Fruit fly (Drosophila melanogaster) whole organism, embryonic: ENCODE data around the gene CG10116.

Source experiments
- Abd-B ChIP-seq: fragments of 200-800 bp; sonication (Bioruptor generic); optimal IDR thresholded peaks from 2 replicates; lab custom pipeline; 2018; ENCODE audit warnings: missing biosample characterization, mild to moderate bottlenecking, missing genetic modification characterization, moderate library complexity
- Bdp1 ChIP-seq: fragments of 200-800 bp; sonication (Bioruptor generic); optimal IDR thresholded peaks from 3 replicates; lab custom pipeline; 2016; ENCODE audit warnings: missing biosample characterization, missing genetic modification characterization
- CG10366 ChIP-seq: fragments of 200-800 bp; sonication (Bioruptor generic); IDR thresholded peaks from 2 replicates; pipeline ENCODE4 v1.3.6; 2022; ENCODE audit warnings: missing biosample characterization, missing genetic modification characterization
- CG10543 ChIP-seq: fragments of 200-800 bp; sonication (Bioruptor generic); optimal IDR thresholded peaks from 3 replicates; lab custom pipeline; 2017; ENCODE audit warnings: missing biosample characterization, mild to moderate bottlenecking, missing genetic modification characterization, moderate library complexity
- CG11504 ChIP-seq: fragments of 200-800 bp; sonication (Bioruptor generic); optimal IDR thresholded peaks from 3 replicates; lab custom pipeline; 2019; ENCODE audit warnings: missing biosample characterization, mild to moderate bottlenecking, missing genetic modification characterization, moderate library complexity
- CG13424 ChIP-seq: fragments of 200-800 bp; sonication (Bioruptor generic); optimal IDR thresholded peaks from 2 replicates; lab custom pipeline; 2019; ENCODE audit warnings: missing biosample characterization, mild to moderate bottlenecking, missing genetic modification characterization, moderate library complexity
- CG13775 ChIP-seq: fragments of 200-800 bp; sonication (Bioruptor generic); optimal IDR thresholded peaks from 3 replicates; lab custom pipeline; 2017; ENCODE audit warnings: missing biosample characterization, mild to moderate bottlenecking, missing genetic modification characterization
- CG15696 ChIP-seq: fragments of 200-800 bp; sonication (Bioruptor generic); optimal IDR thresholded peaks from 2 replicates; lab custom pipeline; 2019; ENCODE audit warnings: missing biosample characterization, mild to moderate bottlenecking, missing genetic modification characterization, moderate library complexity
- CG1603 ChIP-seq: fragments of 200-800 bp; sonication (Bioruptor generic); optimal IDR thresholded peaks from 2 replicates; lab custom pipeline; 2019; ENCODE audit warnings: missing biosample characterization, mild to moderate bottlenecking, missing genetic modification characterization, moderate library complexity
- CG1647 ChIP-seq: fragments of 200-800 bp; sonication (Bioruptor generic); optimal IDR thresholded peaks from 3 replicates; lab custom pipeline; 2016; ENCODE audit warnings: missing biosample characterization, missing genetic modification characterization
- CG17802 ChIP-seq: fragments of 200-800 bp; sonication (Bioruptor generic); optimal IDR thresholded peaks from 2 replicates; lab custom pipeline; 2018; ENCODE audit warnings: missing biosample characterization, mild to moderate bottlenecking, missing genetic modification characterization, moderate library complexity
- CG17829 ChIP-seq: fragments of 200-800 bp; optimal IDR thresholded peaks from 2 replicates; lab custom pipeline; 2019; ENCODE audit warnings: missing biosample characterization, mild to moderate bottlenecking, missing genetic modification characterization, moderate library complexity
- CG18619 ChIP-seq: fragments of 200-800 bp; sonication (Bioruptor generic); optimal IDR thresholded peaks from 3 replicates; lab custom pipeline; 2017; ENCODE audit warnings: missing biosample characterization, mild to moderate bottlenecking, missing genetic modification characterization
- CG31365 ChIP-seq: fragments of 200-800 bp; sonication (Bioruptor generic); optimal IDR thresholded peaks from 2 replicates; lab custom pipeline; 2018; ENCODE audit warnings: missing biosample characterization, mild to moderate bottlenecking, missing genetic modification characterization
- CG3281 ChIP-seq: fragments of 200-800 bp; sonication (Bioruptor generic); optimal IDR thresholded peaks from 3 replicates; lab custom pipeline; 2017; ENCODE audit warnings: missing biosample characterization, mild to moderate bottlenecking, missing genetic modification characterization
- CG3847 ChIP-seq: fragments of 200-800 bp; sonication (Bioruptor generic); IDR thresholded peaks from 2 replicates; pipeline ENCODE4 v1.3.6; 2022; ENCODE audit warnings: missing biosample characterization, missing genetic modification characterization
- CG3995 ChIP-seq: fragments of 200-800 bp; sonication (Bioruptor generic); optimal IDR thresholded peaks from 3 replicates; lab custom pipeline; 2016; ENCODE audit warnings: missing biosample characterization, missing genetic modification characterization
- CG4360 ChIP-seq: fragments of 200-800 bp; sonication (Bioruptor generic); IDR thresholded peaks from 2 replicates; pipeline ENCODE4 v1.3.6; 2022; ENCODE audit warnings: missing biosample characterization, missing genetic modification characterization
- CG4404 ChIP-seq: fragments of 200-800 bp; sonication (Bioruptor generic); IDR thresholded peaks from 2 replicates; pipeline ENCODE4 v1.3.6; 2022; ENCODE audit warnings: missing biosample characterization, missing genetic modification characterization
- CG4424 ChIP-seq: fragments of 200-800 bp; sonication (Bioruptor generic); optimal IDR thresholded peaks from 3 replicates; lab custom pipeline; 2016; ENCODE audit warnings: missing biosample characterization, missing genetic modification characterization
- CG6272 ChIP-seq: fragments of 200-800 bp; sonication (Bioruptor generic); IDR thresholded peaks from 2 replicates; pipeline ENCODE4 v1.3.6; 2022; ENCODE audit warnings: missing biosample characterization, missing genetic modification characterization
- CG6689 ChIP-seq: fragments of 200-800 bp; sonication (Bioruptor generic); IDR thresholded peaks from 2 replicates; pipeline ENCODE4 v1.3.6; 2022; ENCODE audit warnings: missing biosample characterization, missing genetic modification characterization
- CG8089 ChIP-seq: fragments of 200-800 bp; sonication (Bioruptor generic); optimal IDR thresholded peaks from 3 replicates; lab custom pipeline; 2016; ENCODE audit warnings: missing biosample characterization, missing genetic modification characterization
- CG9727 ChIP-seq: fragments of 200-800 bp; sonication (Bioruptor generic); optimal IDR thresholded peaks from 3 replicates; lab custom pipeline; 2017; ENCODE audit warnings: missing biosample characterization, mild to moderate bottlenecking, missing genetic modification characterization
- E2f1 ChIP-seq: fragments of 200-800 bp; sonication (Bioruptor generic); IDR thresholded peaks from 2 replicates; pipeline ENCODE4 v1.3.6; 2022; ENCODE audit warnings: missing biosample characterization, missing genetic modification characterization
- Elba2 ChIP-seq: fragments of 200-800 bp; sonication (Bioruptor generic); optimal IDR thresholded peaks from 3 replicates; lab custom pipeline; 2016; ENCODE audit warnings: missing biosample characterization, missing genetic modification characterization
- Jarid2 ChIP-seq: fragments of 200-800 bp; sonication (Bioruptor generic); optimal IDR thresholded peaks from 3 replicates; lab custom pipeline; 2017; ENCODE audit warnings: mild to moderate bottlenecking, missing biosample characterization, missing genetic modification reagents, missing genetic modification characterization
- Mad ChIP-seq: fragments of 200-800 bp; sonication (Bioruptor generic); optimal IDR thresholded peaks from 2 replicates; lab custom pipeline; 2016; ENCODE audit warnings: missing biosample characterization, missing genetic modification characterization
- Nf-YB ChIP-seq: fragments of 200-800 bp; sonication (Bioruptor generic); optimal IDR thresholded peaks from 3 replicates; lab custom pipeline; 2019; ENCODE audit warnings: missing biosample characterization, mild to moderate bottlenecking, missing genetic modification characterization, moderate library complexity
- Pdp1 ChIP-seq, 2 experiments: fragments of 200-800 bp; sonication (Bioruptor generic); optimal IDR thresholded peaks; 3 replicates each; lab custom pipeline; 2016; ENCODE audit warnings: missing biosample characterization in 2 of 2, missing genetic modification characterization in 2 of 2, mild to moderate bottlenecking in 1 of 2, moderate library complexity in 1 of 2
- Xbp1 ChIP-seq: fragments of 200-800 bp; sonication (Bioruptor generic); optimal IDR thresholded peaks from 3 replicates; lab custom pipeline; 2016; ENCODE audit warnings: missing biosample characterization, mild to moderate bottlenecking, missing genetic modification characterization
- fd102C ChIP-seq: fragments of 200-800 bp; sonication (Bioruptor generic); optimal IDR thresholded peaks from 2 replicates; lab custom pipeline; 2018; ENCODE audit warnings: missing biosample characterization, mild to moderate bottlenecking, missing genetic modification characterization, moderate library complexity
- hb ChIP-seq: fragments of 200-800 bp; sonication (Bioruptor generic); IDR thresholded peaks from 3 replicates; pipeline ENCODE4 v1.3.6; 2022; ENCODE audit warnings: missing biosample characterization, missing genetic modification characterization; ENCODE audit not compliant: partially characterized antibody
- hkb ChIP-seq, 2 experiments: fragments of 200-800 bp in 1 of 2; fragments of >200 bp in 1 of 2; sonication (Bioruptor generic) in 1 of 2; IDR thresholded peaks in 1 of 2; optimal IDR thresholded peaks in 1 of 2; 2 replicates each; pipeline versions ENCODE4 v1.3.6 to Lab custom; 2017 to 2022; ENCODE audit warnings: missing biosample characterization in 1 of 2, missing genetic modification characterization in 1 of 2
- jigr1 ChIP-seq: fragments of 200-800 bp; sonication (Bioruptor generic); IDR thresholded peaks from 3 replicates; pipeline ENCODE4 v1.3.6; 2022; ENCODE audit warnings: missing biosample characterization, missing genetic modification characterization
- mam ChIP-seq: fragments of 200-800 bp; sonication (Bioruptor generic); optimal IDR thresholded peaks from 3 replicates; lab custom pipeline; 2016; ENCODE audit warnings: missing biosample characterization, missing genetic modification characterization
- org-1 ChIP-seq: fragments of 200-800 bp; sonication (Bioruptor generic); optimal IDR thresholded peaks from 2 replicates; lab custom pipeline; 2017; ENCODE audit warnings: missing biosample characterization, missing genetic modification characterization
- otp ChIP-seq: fragments of 200-800 bp; sonication (Bioruptor generic); IDR thresholded peaks from 3 replicates; pipeline ENCODE4, ENCODE4 v1.3.6; 2022; ENCODE audit warnings: missing biosample characterization, missing genetic modification characterization
- pita ChIP-seq: fragments of 200-800 bp; sonication (Bioruptor generic); optimal IDR thresholded peaks from 2 replicates; lab custom pipeline; 2017; ENCODE audit warnings: missing biosample characterization, mild to moderate bottlenecking, missing genetic modification characterization
- sens ChIP-seq: fragments of 200-800 bp; sonication (Bioruptor generic); peaks from one replicate; lab custom pipeline; 2016; ENCODE audit warnings: missing biosample characterization, missing genetic modification characterization
- seq ChIP-seq: fragments of 200-800 bp; sonication (Bioruptor generic); IDR thresholded peaks from 2 replicates; pipeline ENCODE4 v1.3.6; 2022; ENCODE audit warnings: missing biosample characterization, missing genetic modification characterization
- sob ChIP-seq: fragments of 200-800 bp; sonication (Bioruptor generic); IDR thresholded peaks from 2 replicates; pipeline ENCODE4 v1.3.6; 2022; ENCODE audit warnings: missing biosample characterization, missing genetic modification characterization
- tap ChIP-seq: fragments of 200-800 bp; optimal IDR thresholded peaks from 3 replicates; lab custom pipeline; 2019; ENCODE audit warnings: missing biosample characterization, mild to moderate bottlenecking, missing genetic modification characterization, moderate library complexity
- tin ChIP-seq: fragments of 200-800 bp; sonication (Bioruptor generic); optimal IDR thresholded peaks from 3 replicates; lab custom pipeline; 2016; ENCODE audit warnings: missing biosample characterization, missing genetic modification characterization
- tio ChIP-seq: fragments of 200-800 bp; sonication (Bioruptor generic); optimal IDR thresholded peaks from 2 replicates; lab custom pipeline; 2017; ENCODE audit warnings: missing biosample characterization, missing genetic modification characterization, inconsistent platforms
- tna ChIP-seq: fragments of 200-800 bp; sonication (Bioruptor generic); IDR thresholded peaks from 2 replicates; pipeline ENCODE4 v1.3.6; 2022; ENCODE audit warnings: missing biosample characterization, missing genetic modification characterization; ENCODE audit not compliant: partially characterized antibody
- trh ChIP-seq: fragments of 200-800 bp; sonication (Bioruptor generic); optimal IDR thresholded peaks from 2 replicates; lab custom pipeline; 2016; ENCODE audit warnings: missing biosample characterization, missing genetic modification characterization
- twi ChIP-seq: fragments of 200-800 bp; optimal IDR thresholded peaks from 2 replicates; lab custom pipeline; 2019; ENCODE audit warnings: missing biosample characterization, mild to moderate bottlenecking, missing genetic modification characterization, moderate library complexity

Gene CG10116

DNA sequence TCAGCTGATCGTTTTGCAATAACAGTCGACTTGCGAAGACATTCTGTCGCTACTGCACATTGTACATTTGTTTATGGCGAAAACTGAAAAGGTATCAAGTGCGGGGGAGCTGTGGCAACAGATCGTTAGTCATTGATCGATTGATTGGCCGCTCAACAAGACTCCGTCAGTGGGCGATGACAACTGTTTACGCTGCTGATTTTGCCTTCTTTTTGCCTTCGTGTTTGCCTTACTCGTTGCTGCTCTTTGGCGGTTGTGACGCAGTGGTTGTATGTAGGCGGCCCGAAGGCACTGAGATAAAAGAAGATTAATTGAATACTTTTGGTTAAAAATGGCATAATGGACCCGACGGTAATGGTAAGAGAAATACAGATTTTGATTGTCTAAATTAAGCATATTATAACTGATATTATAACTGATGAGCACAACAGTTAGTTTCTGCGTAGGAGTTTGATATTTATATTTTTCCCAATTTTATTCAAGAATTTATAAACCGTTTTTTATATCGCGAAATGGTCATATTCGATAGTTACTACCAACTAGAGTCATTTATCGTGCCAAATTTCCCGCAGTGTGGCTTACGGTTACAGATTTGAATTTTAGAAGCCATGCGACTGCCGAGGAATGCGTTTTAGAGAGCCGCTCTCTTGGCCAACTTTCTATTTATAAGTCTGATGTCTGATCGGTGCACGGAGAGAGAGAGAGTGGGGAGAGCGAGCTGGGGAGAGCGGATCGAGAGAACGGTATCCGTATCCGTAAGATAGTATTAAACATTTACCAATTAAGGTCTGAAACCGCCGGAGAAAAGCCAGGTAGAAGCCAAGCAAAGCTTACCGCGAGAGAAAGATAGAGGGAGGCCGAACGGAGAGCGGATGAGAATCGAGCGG, 19.8 kb upstream of the CG10116 start (continued):
- TF ChIP-seq sob (GFP tag; lab: Robert Waterston, UW) (peak; percentile 88), CG4404 (peak; percentile 79), jigr1 (peak; percentile 77), tio (peak; percentile 90), CG8089 (GFP tag; lab: Kevin White, UChicago) (no peak), CG18619 (GFP tag; lab: Kevin White, UChicago) (peak; percentile 93), CG1647 (peak; percentile 69), CG6272 (GFP tag; lab: Robert Waterston, UW) (peak; percentile 64), tin (GFP tag; lab: Kevin White, UChicago) (peak; percentile 87), CG3847 (GFP tag; lab: Robert Waterston, UW) (peak; percentile 87), CG10543 (GFP tag; lab: Kevin White, UChicago) (peak; percentile 69), fd102C (GFP tag; lab: Kevin White, UChicago) (no peak), CG17802 (tag; lab: Kevin White, UChicago) (peak; percentile 61), mam (GFP tag; lab: Kevin White, UChicago) (peak; percentile 61), pita (GFP tag; lab: Kevin White, UChicago) (no peak), org-1 (GFP tag; lab: Kevin White, UChicago) (peak; percentile 90), Bdp1 (GFP tag; lab: Kevin White, UChicago) (peak; percentile 13), sens (GFP tag; lab: Kevin White, UChicago) (peak; percentile 96), Abd-B (peak; percentile 84), Mad (GFP tag; lab: Kevin White, UChicago) (peak; percentile 66), Nf-YB (GFP tag; lab: Kevin White, UChicago) (peak; percentile 71), hb (GFP tag; lab: Robert Waterston, UW) (no peak), Xbp1 (GFP tag; lab: Kevin White, UChicago) (peak; percentile 90), CG15696 (tag; lab: Kevin White, UChicago) (peak; percentile 39), CG6689 (GFP tag; lab: Robert Waterston, UW) (peak; percentile 87), tap (tag; lab: Kevin White, UChicago) (peak; percentile 88), Jarid2 (GFP tag; lab: Kevin White, UChicago) (peak; percentile 70), CG11504 (peak; percentile 95), Elba2 (GFP tag; lab: Kevin White, UChicago) (no peak), tna (no peak), hkb (optimal IDR thresholded peaks at IDR 0.05; lab: Kevin White, UChicago) (no peak), hkb (GFP tag; IDR thresholded peaks at IDR 0.05; lab: Robert Waterston, UW) (peak; percentile 90), CG31365 (peak; percentile 40), trh (GFP tag; lab: Kevin White, UChicago) (peak; percentile 68), CG3995 (GFP tag; lab: Kevin White, UChicago) (peak; percentile 48), CG9727 (peak; percentile 92), CG1603 (tag; lab: Kevin White, UChicago) (peak; percentile 40), otp (peak; percentile 56; the same call in 2 of the 3 replicates), CG17829 (tag; lab: Kevin White, UChicago) (peak; percentile 92), CG13424 (tag; lab: Kevin White, UChicago) (peak; percentile 94), CG3281 (GFP tag; lab: Kevin White, UChicago) (peak; percentile 92), seq (GFP tag; lab: Robert Waterston, UW) (peak; percentile 84), Pdp1 (GFP tag; optimal IDR thresholded peaks at IDR 0.05; lab: Kevin White, UChicago) (peak; percentile 68 to 73), CG10366 (GFP tag; lab: Robert Waterston, UW) (peak; percentile 81), CG4424 (GFP tag; lab: Kevin White, UChicago) (peak; percentile 91), CG13775 (GFP tag; lab: Kevin White, UChicago) (peak; percentile 91), twi (tag; lab: Kevin White, UChicago) (peak; percentile 74), CG4360 (GFP tag; lab: Robert Waterston, UW) (no peak; the same call in 1 of the 2 replicates), E2f1 (GFP tag; lab: Robert Waterston, UW) (peak; percentile 81)
